Fruit fly (Drosophila melanogaster): ENCODE data around the gene Ahcy.
A peak's percentile ranks its signal among the peaks of the same experiment; 100 is the strongest.

Ahcy gene

DNA sequence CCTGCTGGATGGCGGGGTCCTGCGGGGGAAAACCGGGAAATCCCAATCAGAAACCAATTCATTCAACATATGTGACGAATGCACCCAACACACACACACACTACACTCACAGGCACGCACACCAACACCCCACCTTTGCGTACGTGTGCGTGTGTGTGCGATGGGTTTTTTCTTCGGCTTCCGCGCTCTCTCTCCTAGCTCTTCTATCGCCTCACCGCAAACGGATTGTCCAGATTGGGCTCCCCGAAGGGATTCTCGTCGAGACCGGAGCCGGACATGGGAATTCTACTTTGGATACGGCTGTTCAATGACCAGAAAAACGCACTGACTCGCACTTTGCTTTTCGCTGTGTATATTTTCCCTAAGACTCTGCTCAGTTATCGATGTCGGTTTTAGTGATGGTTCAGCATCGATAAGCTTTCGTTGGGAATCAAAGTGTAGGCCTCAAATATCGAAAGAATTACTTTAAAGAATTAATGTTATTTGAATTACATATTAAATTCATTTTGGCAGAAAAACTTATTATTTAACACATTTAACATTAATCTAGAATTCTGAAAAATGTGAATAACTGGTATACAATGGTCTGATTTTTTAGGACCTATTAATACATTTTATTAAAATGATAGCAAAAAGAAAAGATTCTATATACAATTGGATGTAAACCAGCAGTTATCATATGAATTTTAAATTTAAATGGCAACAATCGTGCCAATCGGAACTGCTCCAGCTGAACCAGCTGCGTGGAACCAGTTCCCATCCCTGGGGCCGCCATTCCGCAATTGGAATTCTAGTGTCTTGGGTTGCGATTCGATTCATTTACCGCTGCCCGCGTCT lies at the start of gene Ahcy, which contains the start of gene Scamp:
TSS of gene Ahcy (plus strand) at position 772 of the 837 bp plus-strand sequence.
TSS of gene Scamp (minus strand) at position 394 of the 837 bp plus-strand sequence.
- TF ChIP-seq slbo (GFP tag; IDR thresholded peaks at IDR 0.05) (0 out of 2 replicates have a peak, but pooled peaks have one; percentile 20), zfh1 (GFP tag; IDR thresholded peaks at IDR 0.05) (no peak), CG13894 (tag; optimal IDR thresholded peaks at IDR 0.05) (no peak), run (tag; optimal IDR thresholded peaks at IDR 0.05) (no peak), D19A (tag; optimal IDR thresholded peaks at IDR 0.05) (no peak), Dip3 (GFP tag; optimal IDR thresholded peaks at IDR 0.05) (no peak), Ssrp (tag; optimal IDR thresholded peaks at IDR 0.05) (no peak), CG7839 (tag; optimal IDR thresholded peaks at IDR 0.05) (no peak), CG10267 (tag; optimal IDR thresholded peaks at IDR 0.05) (peak; percentile 39), CG14050 (GFP tag; IDR thresholded peaks at IDR 0.05) (no peak), CG14710 (tag; optimal IDR thresholded peaks at IDR 0.05) (peak; percentile 60), CG10959 (GFP tag; IDR thresholded peaks at IDR 0.05) (no peak), CG17186 (GFP tag; optimal IDR thresholded peaks at IDR 0.05) (no peak), CG10979 (tag; optimal IDR thresholded peaks at IDR 0.05) (no peak), CG3995 (GFP tag; optimal IDR thresholded peaks at IDR 0.05) (peak; percentile 16), CG7963 (GFP tag; IDR thresholded peaks at IDR 0.05; ENCODE audit: partially characterized antibody) (no peak), knrl (GFP tag; IDR thresholded peaks at IDR 0.05; ENCODE audit: partially characterized antibody) (peak; percentile 63; the same call in 2 of the 3 replicates), Chrac-16 (GFP tag; optimal IDR thresholded peaks at IDR 0.05) (peak; percentile 2), Opbp (GFP tag; IDR thresholded peaks at IDR 0.05; ENCODE audit: partially characterized antibody) (peak; percentile 17; the same call in 1 of the 3 replicates), Ets65A (GFP tag) (peak; percentile 7), ase (GFP tag; IDR thresholded peaks at IDR 0.05) (no peak), twi (tag; optimal IDR thresholded peaks at IDR 0.05) (no peak), pho (GFP tag; optimal IDR thresholded peaks at IDR 0.05) (peak; percentile 4), repo (GFP tag; optimal IDR thresholded peaks at IDR 0.05) (no peak), CG1792 (GFP tag; optimal IDR thresholded peaks at IDR 0.05) (no peak), CG13775 (GFP tag; optimal IDR thresholded peaks at IDR 0.05) (peak; percentile 22), CG30403 (GFP tag; optimal IDR thresholded peaks at IDR 0.05) (peak; percentile 30), CG13424 (tag; optimal IDR thresholded peaks at IDR 0.05) (peak; percentile 5), Rx (GFP tag; IDR thresholded peaks at IDR 0.05) (no peak), CG3726 (GFP tag; IDR thresholded peaks at IDR 0.05) (no peak), Hmr (GFP tag; optimal IDR thresholded peaks at IDR 0.05) (peak; percentile 24), CG13287 (GFP tag; IDR thresholded peaks at IDR 0.05; ENCODE audit: partially characterized antibody) (peak; percentile 59), CG10654 (GFP tag; optimal IDR thresholded peaks at IDR 0.05) (no peak), Myb (GFP tag; optimal IDR thresholded peaks at IDR 0.05) (peak; percentile 22), CG7556 (GFP tag; optimal IDR thresholded peaks at IDR 0.05) (peak; percentile 27), trem (tag; optimal IDR thresholded peaks at IDR 0.05) (peak; percentile 21), Rfx (GFP tag; IDR thresholded peaks at IDR 0.05) (0 out of 2 replicates have a peak, but pooled peaks have one; percentile 6), Dp (GFP tag; optimal IDR thresholded peaks at IDR 0.05) (peak; percentile 50), CG10565 (GFP tag; optimal IDR thresholded peaks at IDR 0.05) (no peak), grau (tag; optimal IDR thresholded peaks at IDR 0.05) (peak; percentile 12), stwl (tag; optimal IDR thresholded peaks at IDR 0.05) (peak; percentile 32), unc-4 (GFP tag; IDR thresholded peaks at IDR 0.05; ENCODE audit: partially characterized antibody) (peak; percentile 55; the same call in 1 of the 2 replicates), crol (GFP tag; IDR thresholded peaks at IDR 0.05) (peak; percentile 46), MESR4 (GFP tag; optimal IDR thresholded peaks at IDR 0.05) (peak; percentile 91), Antp (GFP tag; optimal IDR thresholded peaks at IDR 0.05) (no peak), CG8089 (GFP tag; optimal IDR thresholded peaks at IDR 0.05) (no peak), vnd (GFP tag; IDR thresholded peaks at IDR 0.05; ENCODE audit: partially characterized antibody) (peak; percentile 47; the same call in 1 of the 3 replicates), CG7928 (GFP tag; optimal IDR thresholded peaks at IDR 0.05) (peak; percentile 81)
